Worm (Caenorhabditis elegans) whole organism, L2 larva: ENCODE measurements around the gene ZK1193.2.

Experiments used
- ZK546.5 ChIP-seq: sonication (generic microtip); optimal IDR thresholded peaks from 2 replicates; lab custom pipeline; 2017; ENCODE audit warnings: missing biosample characterization, missing genetic modification characterization
- ama-1 ChIP-seq: fragments of 150-350 bp; optimal IDR thresholded peaks from 2 replicates; lab custom pipeline; 2018; ENCODE audit warnings: inconsistent platforms
- ceh-82 ChIP-seq: fragments of 150-350 bp; optimal IDR thresholded peaks from 2 replicates; lab custom pipeline; 2014; ENCODE audit warnings: missing biosample characterization, missing genetic modification characterization
- egl-27 ChIP-seq: sonication (generic microtip); optimal IDR thresholded peaks from 3 replicates; lab custom pipeline; 2017; ENCODE audit warnings: missing biosample characterization, missing genetic modification reagents, missing genetic modification characterization
- nhr-237 ChIP-seq: fragments of 150-350 bp; optimal IDR thresholded peaks from 2 replicates; lab custom pipeline; 2014; ENCODE audit warnings: missing biosample characterization, missing genetic modification characterization
- snpc-4 ChIP-seq: fragments of 150-350 bp; optimal IDR thresholded peaks from 2 replicates; lab custom pipeline; 2014; ENCODE audit warnings: missing biosample characterization, missing genetic modification characterization
- unc-39 ChIP-seq: fragments of 150-350 bp; optimal IDR thresholded peaks from 2 replicates; lab custom pipeline; 2014; ENCODE audit warnings: missing biosample characterization, missing genetic modification characterization
- zag-1 ChIP-seq: fragments of 150-350 bp; optimal IDR thresholded peaks from 2 replicates; lab custom pipeline; 2014; ENCODE audit warnings: missing biosample characterization, missing genetic modification characterization

ce11 chrX:431596-431995 lies 6.2 kb upstream of the ZK1193.2 start:
- TF ChIP-seq ZK546.5 (tag; lab: Kevin White, UChicago) (no peak), zag-1 (tag; lab: Kevin White, UChicago) (no peak), nhr-237 (tag; lab: Kevin White, UChicago) (no peak), unc-39 (tag; lab: Kevin White, UChicago) (no peak), ceh-82 (tag; lab: Kevin White, UChicago) (no peak), ama-1 (lab: Kevin White, UChicago) (no peak), egl-27 (tag; lab: Kevin White, UChicago) (no peak), snpc-4 (no peak)
